Fruit fly (Drosophila melanogaster) whole organism, embryonic: ENCODE measurements around the gene CG33489.

Experiments used
- Ada2b ChIP-seq: fragments of 200-800 bp; sonication (Bioruptor generic); IDR thresholded peaks from 2 replicates; pipeline ENCODE4 v1.3.6; 2022; ENCODE audit warnings: missing biosample characterization, missing genetic modification characterization
- CG6791 ChIP-seq: fragments of 200-800 bp; sonication (Bioruptor generic); IDR thresholded peaks from 3 replicates; pipeline ENCODE4 v1.3.6; 2022; ENCODE audit warnings: missing biosample characterization, missing genetic modification characterization; ENCODE audit not compliant: partially characterized antibody
- CG7987 ChIP-seq: fragments of 200-800 bp; sonication (Bioruptor generic); optimal IDR thresholded peaks from 2 replicates; lab custom pipeline; 2018; ENCODE audit warnings: missing biosample characterization, mild to moderate bottlenecking, missing genetic modification characterization, moderate library complexity
- D19A ChIP-seq: fragments of 200-800 bp; optimal IDR thresholded peaks from 3 replicates; lab custom pipeline; 2019; ENCODE audit warnings: missing biosample characterization, mild to moderate bottlenecking, missing genetic modification characterization, moderate library complexity
- Dll ChIP-seq: fragments of 200-800 bp; sonication (Bioruptor generic); IDR thresholded peaks from 4 replicates; pipeline ENCODE4 v1.3.6; 2022; ENCODE audit warnings: missing biosample characterization, missing genetic modification characterization; ENCODE audit not compliant: partially characterized antibody
- Hr3 ChIP-seq: fragments of 200-800 bp; sonication (Bioruptor generic); optimal IDR thresholded peaks from 3 replicates; lab custom pipeline; 2016; ENCODE audit warnings: missing biosample characterization, missing genetic modification characterization
- br ChIP-seq: fragments of >200 bp; optimal IDR thresholded peaks from 2 replicates; lab custom pipeline; 2017
- ftz-f1 ChIP-seq: fragments of 200-800 bp; sonication (Bioruptor generic); optimal IDR thresholded peaks from 2 replicates; lab custom pipeline; 2016; ENCODE audit warnings: missing biosample characterization, missing genetic modification characterization
- lilli ChIP-seq: fragments of 200-800 bp; sonication (Bioruptor generic); optimal IDR thresholded peaks from 3 replicates; lab custom pipeline; 2016; ENCODE audit warnings: missing biosample characterization, missing genetic modification characterization
- usp ChIP-seq: fragments of >200 bp; optimal IDR thresholded peaks from 2 replicates; lab custom pipeline; 2017; ENCODE audit warnings: missing biosample characterization, missing genetic modification characterization

DNA sequence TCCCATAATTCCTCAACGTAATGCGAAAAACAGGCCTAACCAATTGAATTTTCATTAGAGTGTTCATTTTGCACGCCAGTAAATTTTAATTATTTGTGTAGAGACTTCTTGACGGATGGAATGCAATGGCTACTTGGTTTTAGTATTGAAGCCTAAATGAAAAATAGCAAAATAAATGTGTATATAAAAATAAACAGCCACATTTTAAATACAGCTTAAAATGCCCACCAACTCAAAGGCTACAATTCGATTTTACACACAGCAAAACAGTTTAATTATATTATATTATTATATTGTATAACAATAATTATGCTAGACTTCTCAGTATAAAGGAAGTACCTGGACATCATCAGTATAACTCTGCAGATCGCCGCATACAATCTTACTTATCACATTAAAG, 47.4 kb upstream of the CG33489 start, which contains the start of gene Akr1B:
- TF ChIP-seq CG6791 (no peak), ftz-f1 (GFP tag; lab: Kevin White, UChicago) (no peak), CG7987 (GFP tag; lab: Kevin White, UChicago) (no peak), Hr3 (no peak), D19A (tag; lab: Kevin White, UChicago) (no peak), usp (GFP tag; lab: Kevin White, UChicago) (no peak), br (no peak), Ada2b (GFP tag; lab: Robert Waterston, UW) (no peak), Dll (GFP tag; lab: Robert Waterston, UW) (no peak), lilli (GFP tag; lab: Kevin White, UChicago) (no peak)
